Worm (Caenorhabditis elegans): Measurements from ENCODE around the gene Y43F4B.10.

Y43F4B.10 gene

DNA sequence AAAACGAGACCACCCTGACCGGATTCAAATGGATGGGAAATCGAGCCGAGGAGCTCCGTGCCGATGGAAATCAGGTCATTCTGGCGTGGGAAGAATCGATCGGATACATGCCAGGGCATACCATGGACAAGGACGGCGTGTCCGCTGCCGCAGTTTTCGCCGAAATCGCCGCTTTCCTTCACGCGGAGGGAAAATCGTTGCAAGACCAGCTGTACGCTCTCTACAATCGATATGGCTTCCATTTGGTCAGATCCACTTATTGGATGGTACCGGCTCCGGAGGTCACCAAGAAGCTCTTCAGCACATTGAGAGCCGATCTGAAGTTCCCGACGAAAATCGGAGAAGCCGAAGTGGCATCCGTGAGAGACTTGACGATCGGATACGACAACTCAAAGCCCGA lies 11.9 kb upstream of the Y43F4B.10 start:
- TF ChIP-seq xbp-1 (tag; optimal IDR thresholded peaks at IDR 0.05) (no peak), hpl-2 (GFP tag; optimal IDR thresholded peaks at IDR 0.05) (no peak)

DNA sequence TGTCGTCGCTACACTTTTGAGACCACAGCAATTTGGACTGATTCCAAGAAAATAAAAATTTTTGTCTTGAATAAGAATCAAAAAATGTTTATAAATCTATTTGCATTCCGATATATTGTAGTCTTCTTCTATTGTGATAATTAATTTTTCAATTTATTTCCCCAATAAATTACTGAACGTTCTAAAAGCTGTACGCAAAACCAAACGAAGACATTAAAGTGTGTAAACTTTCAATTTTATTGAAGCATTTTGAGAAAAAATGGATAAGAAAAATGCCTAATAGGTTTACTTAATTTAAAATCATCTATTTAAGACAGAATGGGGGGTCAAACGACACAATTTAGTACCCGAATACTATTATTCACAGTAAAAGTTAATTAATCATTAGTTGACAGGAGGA lies 11.3 kb upstream of the Y43F4B.10 start:
- no peak for TF ChIP-seq mdl-1 (tag; optimal IDR thresholded peaks at IDR 0.05)
- no peak for TF ChIP-seq mef-2 (tag; optimal IDR thresholded peaks at IDR 0.05)
- TF ChIP-seq fos-1 (tag; optimal IDR thresholded peaks at IDR 0.05) = no peak
- TF ChIP-seq efl-1 (optimal IDR thresholded peaks at IDR 0.05) = no peak
- peak in 1 of 2 experiments; percentile 74 for TF ChIP-seq efl-1 (GFP tag; optimal IDR thresholded peaks at IDR 0.05 in 1 of 2)
- no peak for TF ChIP-seq nhr-12 (tag; optimal IDR thresholded peaks at IDR 0.05)
- TF ChIP-seq Y116A8C.19 (tag; optimal IDR thresholded peaks at IDR 0.05; ENCODE audit: borderline replicate concordance) = no peak

DNA sequence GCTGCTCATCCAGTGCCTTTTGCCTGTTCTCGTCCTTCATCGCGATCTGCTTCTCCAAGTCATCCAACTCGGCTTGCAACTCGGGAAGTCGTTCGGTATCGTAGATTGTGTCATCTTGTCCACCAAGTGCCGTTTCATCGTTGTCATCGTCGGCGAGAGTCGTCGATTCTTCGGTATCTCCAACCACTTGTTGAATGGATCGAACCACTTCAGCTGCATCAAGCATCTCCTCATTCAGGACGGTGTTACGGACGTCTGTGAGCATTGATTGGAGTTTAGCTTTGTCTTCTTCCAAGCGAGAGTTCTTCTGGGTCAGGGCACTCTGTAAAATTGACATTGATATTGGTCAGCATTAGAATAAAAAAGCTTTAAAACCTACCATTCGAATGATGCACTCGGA lies 8.3 kb upstream of the Y43F4B.10 start:
- TF ChIP-seq ama-1 (optimal IDR thresholded peaks at IDR 0.05) (no peak), sox-4 (tag; optimal IDR thresholded peaks at IDR 0.05) (no peak), mef-2 (tag; optimal IDR thresholded peaks at IDR 0.05) (no peak), jun-1 (tag; optimal IDR thresholded peaks at IDR 0.05) (no peak), nhr-76 (tag; optimal IDR thresholded peaks at IDR 0.05) (no peak), isw-1 (GFP tag; IDR thresholded peaks at IDR 0.05) (no peak), fkh-8 (tag; optimal IDR thresholded peaks at IDR 0.05) (no peak)

DNA sequence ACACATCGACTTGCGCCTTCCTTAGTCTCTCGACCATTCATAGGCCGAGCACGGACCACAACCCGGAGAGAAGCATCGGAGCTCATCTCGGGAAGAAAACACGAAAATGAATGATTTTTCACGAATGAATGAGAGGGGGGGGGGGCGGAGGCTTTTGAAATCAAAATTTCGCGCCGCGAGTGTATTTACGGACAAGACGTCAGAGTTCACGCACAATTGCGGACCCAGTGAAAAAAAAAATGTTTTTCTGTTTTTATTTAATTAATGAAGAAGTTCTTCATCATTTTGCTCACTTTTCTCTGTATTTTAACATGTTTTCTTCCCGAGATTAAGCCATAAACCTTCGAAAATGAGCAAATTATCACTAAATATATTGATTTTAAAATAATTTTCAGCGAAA lies 6.8 kb upstream of the Y43F4B.10 start, which contains the start of the genes klp-19 and slc-36.1:
klp-19 (minus strand) TSS at position 153 of the 400 bp plus-strand sequence.
slc-36.1 (plus strand) TSS at position 396 of the 400 bp plus-strand sequence.
- TF ChIP-seq nhr-47 (tag; optimal IDR thresholded peaks at IDR 0.05) (peak; percentile 60), nhr-85 (tag) (peak; percentile 46), elt-3 (tag; optimal IDR thresholded peaks at IDR 0.05) (no peak), fkh-10 (GFP tag; optimal IDR thresholded peaks at IDR 0.05) (no peak), swsn-7 (tag; optimal IDR thresholded peaks at IDR 0.05) (peak; percentile 53), hlh-4 (tag; optimal IDR thresholded peaks at IDR 0.05) (no peak), irx-1 (tag; optimal IDR thresholded peaks at IDR 0.05) (peak; percentile 38), ztf-11 (tag; optimal IDR thresholded peaks at IDR 0.05) (no peak), nhr-77 (tag; optimal IDR thresholded peaks at IDR 0.05) (no peak), dpl-1 (GFP tag; optimal IDR thresholded peaks at IDR 0.05) (peak; percentile 83 to 88 (median 84)), nhr-237 (tag; optimal IDR thresholded peaks at IDR 0.05) (no peak), zip-4 (GFP tag; optimal IDR thresholded peaks at IDR 0.05) (no peak), xbp-1 (tag; optimal IDR thresholded peaks at IDR 0.05) (peak; percentile 34), efl-1 (optimal IDR thresholded peaks at IDR 0.05) (peak; percentile 76 to 83), efl-1 (GFP tag; optimal IDR thresholded peaks at IDR 0.05 in 1 of 2) (peak; percentile 88 to 98), Y116A8C.19 (tag; optimal IDR thresholded peaks at IDR 0.05; ENCODE audit: borderline replicate concordance) (no peak), hlh-17 (GFP tag; optimal IDR thresholded peaks at IDR 0.05; ENCODE audit: borderline replicate concordance) (no peak), lin-35 (GFP tag; optimal IDR thresholded peaks at IDR 0.05) (peak; percentile 86 to 87), F16B12.6 (tag; optimal IDR thresholded peaks at IDR 0.05) (peak; percentile 91), sox-4 (tag; optimal IDR thresholded peaks at IDR 0.05) (no peak), sptf-1 (tag; optimal IDR thresholded peaks at IDR 0.05) (no peak), ceh-90 (tag; optimal IDR thresholded peaks at IDR 0.05) (no peak), dsc-1 (tag; optimal IDR thresholded peaks at IDR 0.05) (peak; percentile 42), mep-1 (tag; optimal IDR thresholded peaks at IDR 0.05) (peak; percentile 74), mab-9 (GFP tag; IDR thresholded peaks at IDR 0.05) (no peak; the same call in 1 of the 2 replicates), nhr-28 (tag; optimal IDR thresholded peaks at IDR 0.05) (no peak), sup-37 (GFP tag; optimal IDR thresholded peaks at IDR 0.05) (no peak), lin-39 (tag; optimal IDR thresholded peaks at IDR 0.05) (no peak), nhr-71 (tag; optimal IDR thresholded peaks at IDR 0.05) (peak; percentile 67), tbx-2 (tag; optimal IDR thresholded peaks at IDR 0.05) (peak; percentile 35), snpc-4 (tag; optimal IDR thresholded peaks at IDR 0.05) (no peak), nhr-90 (tag; optimal IDR thresholded peaks at IDR 0.05; ENCODE audit: poor library complexity) (peak; percentile 13), snu-23 (GFP tag; optimal IDR thresholded peaks at IDR 0.05) (peak; percentile 66), efl-3 (GFP tag; optimal IDR thresholded peaks at IDR 0.05) (no peak), lin-15B (tag; optimal IDR thresholded peaks at IDR 0.05) (peak; percentile 41), mef-2 (tag; optimal IDR thresholded peaks at IDR 0.05) (no peak), ceh-82 (tag; optimal IDR thresholded peaks at IDR 0.05) (peak in 2 of 3 experiments; percentile 27 to 47), C34B4.2 (tag; optimal IDR thresholded peaks at IDR 0.05) (no peak), fkh-8 (tag; optimal IDR thresholded peaks at IDR 0.05) (peak; percentile 27), pqm-1 (tag; optimal IDR thresholded peaks at IDR 0.05) (no peak)
